Fruit fly (Drosophila melanogaster) whole organism, prepupa: ENCODE results near the gene SCCRO.

ENCODE experiments used
- Blimp-1 ChIP-seq: fragments of 200-800 bp; sonication (Bioruptor generic); optimal IDR thresholded peaks from 3 replicates; lab custom pipeline; 2017; ENCODE audit warnings: missing biosample characterization, missing genetic modification characterization, mild to moderate bottlenecking, moderate library complexity, missing genetic modification reagents
- CG15336 ChIP-seq: fragments of 200-800 bp; sonication (Bioruptor generic); IDR thresholded peaks from 2 replicates; pipeline ENCODE4 v1.3.6; 2022; ENCODE audit warnings: missing biosample characterization, missing genetic modification characterization
- CG16779 ChIP-seq: fragments of 200-800 bp; sonication (Bioruptor generic); optimal IDR thresholded peaks from 3 replicates; lab custom pipeline; 2017; ENCODE audit warnings: missing biosample characterization, mild to moderate bottlenecking, missing genetic modification characterization
- CG31627 ChIP-seq: fragments of 200-800 bp; sonication (Bioruptor generic); optimal IDR thresholded peaks from 3 replicates; lab custom pipeline; 2016; ENCODE audit warnings: missing biosample characterization, missing genetic modification characterization
- CG32006 ChIP-seq: fragments of 200-800 bp; sonication (Bioruptor generic); optimal IDR thresholded peaks from 3 replicates; lab custom pipeline; 2017; ENCODE audit warnings: missing biosample characterization, mild to moderate bottlenecking, missing genetic modification characterization
- CG3919 ChIP-seq: fragments of 200-800 bp; sonication (Bioruptor generic); optimal IDR thresholded peaks from 3 replicates; lab custom pipeline; 2016; ENCODE audit warnings: missing biosample characterization, missing genetic modification characterization
- CG4318 ChIP-seq: fragments of 200-800 bp; sonication (Bioruptor generic); optimal IDR thresholded peaks from 3 replicates; lab custom pipeline; 2017; ENCODE audit warnings: missing biosample characterization, mild to moderate bottlenecking, missing genetic modification characterization
- CG6276 ChIP-seq: fragments of 200-800 bp; sonication (Bioruptor generic); optimal IDR thresholded peaks from 2 replicates; lab custom pipeline; 2017; ENCODE audit warnings: missing biosample characterization, mild to moderate bottlenecking, missing genetic modification characterization
- CG6792 ChIP-seq: fragments of 200-800 bp; sonication (Bioruptor generic); optimal IDR thresholded peaks from 3 replicates; lab custom pipeline; 2016; ENCODE audit warnings: missing biosample characterization, missing genetic modification characterization
- CG6808 ChIP-seq: fragments of 200-800 bp; sonication (Bioruptor generic); optimal IDR thresholded peaks from 3 replicates; lab custom pipeline; 2017; ENCODE audit warnings: missing biosample characterization, missing genetic modification characterization, mild to moderate bottlenecking, moderate library complexity, missing genetic modification reagents
- CG7368 ChIP-seq: fragments of 200-800 bp; sonication (Bioruptor generic); optimal IDR thresholded peaks from 3 replicates; lab custom pipeline; 2016; ENCODE audit warnings: missing biosample characterization, missing genetic modification characterization
- CG8119 ChIP-seq: fragments of 200-800 bp; sonication (Bioruptor generic); IDR thresholded peaks from 3 replicates; pipeline ENCODE4 v1.3.6; 2022; ENCODE audit warnings: missing biosample characterization, missing genetic modification characterization
- CG8319 ChIP-seq: fragments of 200-800 bp; sonication (Bioruptor generic); optimal IDR thresholded peaks from 3 replicates; lab custom pipeline; 2016; ENCODE audit warnings: missing biosample characterization, missing genetic modification characterization
- CG8632 ChIP-seq: fragments of 200-800 bp; sonication (Bioruptor generic); optimal IDR thresholded peaks from 3 replicates; lab custom pipeline; 2016; ENCODE audit warnings: missing biosample characterization, missing genetic modification characterization
- Eip75B ChIP-seq: fragments of 200-800 bp; sonication (Bioruptor generic); optimal IDR thresholded peaks from 3 replicates; lab custom pipeline; 2016; ENCODE audit warnings: missing biosample characterization, missing genetic modification characterization
- Eip78C ChIP-seq: fragments of 200-800 bp; sonication (Bioruptor generic); peaks from one replicate; lab custom pipeline; 2016; ENCODE audit warnings: missing biosample characterization, missing genetic modification characterization
- Eip93F ChIP-seq: fragments of 200-800 bp; sonication (Bioruptor generic); optimal IDR thresholded peaks from 2 replicates; lab custom pipeline; 2016; ENCODE audit warnings: missing biosample characterization, mild to moderate bottlenecking, missing genetic modification characterization
- Lpt ChIP-seq: fragments of 200-800 bp; sonication (Bioruptor generic); optimal IDR thresholded peaks from 3 replicates; lab custom pipeline; 2016; ENCODE audit warnings: missing biosample characterization, missing genetic modification characterization
- OdsH ChIP-seq: fragments of 200-800 bp; sonication (Bioruptor generic); optimal IDR thresholded peaks from 3 replicates; lab custom pipeline; 2016; ENCODE audit warnings: missing biosample characterization, missing genetic modification characterization
- Smox ChIP-seq: fragments of 200-800 bp; sonication (Bioruptor generic); optimal IDR thresholded peaks from 3 replicates; lab custom pipeline; 2016; ENCODE audit warnings: missing biosample characterization, missing genetic modification characterization
- Sox15 ChIP-seq: fragments of 200-800 bp; sonication (Bioruptor generic); optimal IDR thresholded peaks from 3 replicates; lab custom pipeline; 2016; ENCODE audit warnings: missing biosample characterization, missing genetic modification characterization
- acj6 ChIP-seq: fragments of 200-800 bp; sonication (Bioruptor generic); optimal IDR thresholded peaks from 3 replicates; lab custom pipeline; 2016; ENCODE audit warnings: missing biosample characterization, missing genetic modification characterization
- cyc ChIP-seq: fragments of 200-800 bp; sonication (Bioruptor generic); optimal IDR thresholded peaks from 3 replicates; lab custom pipeline; 2016; ENCODE audit warnings: missing biosample characterization, missing genetic modification characterization
- dac ChIP-seq: fragments of 200-800 bp; sonication (Bioruptor generic); optimal IDR thresholded peaks from 2 replicates; lab custom pipeline; 2017; ENCODE audit warnings: missing biosample characterization, mild to moderate bottlenecking, missing genetic modification characterization
- eg ChIP-seq: fragments of 200-800 bp; sonication (Bioruptor generic); IDR thresholded peaks from 3 replicates; pipeline ENCODE4 v1.3.6; 2022; ENCODE audit warnings: missing biosample characterization, missing genetic modification characterization
- esn ChIP-seq: fragments of 200-800 bp; sonication (Bioruptor generic); optimal IDR thresholded peaks from 2 replicates; lab custom pipeline; 2016; ENCODE audit warnings: missing biosample characterization, mild to moderate bottlenecking, missing genetic modification characterization, moderate library complexity
- fd59A ChIP-seq: fragments of 200-800 bp; sonication (Bioruptor generic); optimal IDR thresholded peaks from 2 replicates; lab custom pipeline; 2017; ENCODE audit warnings: missing biosample characterization, mild to moderate bottlenecking, missing genetic modification characterization, missing genetic modification reagents
- fd85E ChIP-seq: fragments of 200-800 bp; sonication (Bioruptor generic); optimal IDR thresholded peaks from 3 replicates; lab custom pipeline; 2016; ENCODE audit warnings: missing biosample characterization, missing genetic modification characterization
- fkh ChIP-seq: fragments of 200-800 bp; sonication (Bioruptor generic); optimal IDR thresholded peaks from 3 replicates; lab custom pipeline; 2017; ENCODE audit warnings: missing biosample characterization, mild to moderate bottlenecking, missing genetic modification characterization, moderate library complexity
- lz ChIP-seq: fragments of 200-800 bp; sonication (Bioruptor generic); optimal IDR thresholded peaks from 3 replicates; lab custom pipeline; 2016; ENCODE audit warnings: missing biosample characterization, missing genetic modification characterization
- pdm3 ChIP-seq: fragments of 200-800 bp; sonication (Bioruptor generic); optimal IDR thresholded peaks from 3 replicates; lab custom pipeline; 2016; ENCODE audit warnings: missing biosample characterization, missing genetic modification characterization
- salr ChIP-seq, 2 experiments: fragments of 200-800 bp; sonication (Bioruptor generic); optimal IDR thresholded peaks; 3 replicates each; lab custom pipeline; 2016 to 2018; ENCODE audit warnings: missing biosample characterization in 2 of 2, missing genetic modification characterization in 2 of 2, mild to moderate bottlenecking in 1 of 2
- spab ChIP-seq: fragments of 200-800 bp; sonication (Bioruptor generic); optimal IDR thresholded peaks from 2 replicates; lab custom pipeline; 2017; ENCODE audit warnings: missing biosample characterization, mild to moderate bottlenecking, missing genetic modification characterization, missing genetic modification reagents
- svp ChIP-seq: fragments of 200-800 bp; sonication (Bioruptor generic); peaks from one replicate; lab custom pipeline; 2016; ENCODE audit warnings: missing biosample characterization, missing genetic modification characterization
- vri ChIP-seq: fragments of 200-800 bp; sonication (Bioruptor generic); optimal IDR thresholded peaks from 3 replicates; lab custom pipeline; 2016; ENCODE audit warnings: missing biosample characterization, mild to moderate bottlenecking, missing genetic modification characterization

SCCRO gene

dm6 chr3L:15537916-15538581, 25.2 kb upstream of the SCCRO start (continued):
- TF ChIP-seq Blimp-1 (GFP tag; lab: Kevin White, UChicago): no peak
- TF ChIP-seq fd59A (GFP tag; lab: Kevin White, UChicago): peak; percentile 27
- peak; percentile 46 for TF ChIP-seq esn
- TF ChIP-seq CG6792: peak; percentile 27
- TF ChIP-seq CG8632 (GFP tag; lab: Kevin White, UChicago): peak; percentile 29
- peak; percentile 41 for TF ChIP-seq dac (GFP tag; lab: Kevin White, UChicago)
- TF ChIP-seq Sox15: peak; percentile 35
- TF ChIP-seq fd85E (GFP tag; lab: Kevin White, UChicago): no peak
- peak; percentile 90 for TF ChIP-seq CG32006 (GFP tag; lab: Kevin White, UChicago)
- TF ChIP-seq CG8319 (GFP tag; lab: Kevin White, UChicago): peak; percentile 21
- TF ChIP-seq CG4318 (GFP tag; lab: Kevin White, UChicago): peak; percentile 71
- peak; percentile 63 for TF ChIP-seq Eip75B (GFP tag; lab: Kevin White, UChicago)
- no peak for TF ChIP-seq CG7368
- peak; percentile 64 for TF ChIP-seq CG6808 (GFP tag; lab: Kevin White, UChicago)

- TF ChIP-seq vri (GFP tag; lab: Kevin White, UChicago) (peak; percentile 48), salr (GFP tag; optimal IDR thresholded peaks at IDR 0.05; lab: Kevin White, UChicago) (peak in 1 of 2 experiments; percentile 30), CG32006 (GFP tag; lab: Kevin White, UChicago) (peak; percentile 47), CG3919 (GFP tag; lab: Kevin White, UChicago) (no peak), Sox15 (no peak), svp (GFP tag; lab: Kevin White, UChicago) (peak; percentile 84), fkh (GFP tag; lab: Kevin White, UChicago) (peak; percentile 6), Eip78C (GFP tag; lab: Kevin White, UChicago) (peak; percentile 40)
Observed at dm6 chr3L:15538582-15539490, 24.4 kb upstream of the SCCRO start.

- TF ChIP-seq acj6 (GFP tag; lab: Kevin White, UChicago) (no peak), Lpt (no peak), fd85E (GFP tag; lab: Kevin White, UChicago) (no peak), Smox (no peak), pdm3 (GFP tag; lab: Kevin White, UChicago) (no peak), cyc (GFP tag; lab: Kevin White, UChicago) (no peak), lz (GFP tag; lab: Kevin White, UChicago) (no peak), CG31627 (GFP tag; lab: Kevin White, UChicago) (no peak), Eip93F (GFP tag; lab: Kevin White, UChicago) (no peak), CG15336 (no peak), spab (GFP tag; lab: Kevin White, UChicago) (no peak), OdsH (GFP tag; lab: Kevin White, UChicago) (no peak)
- TF ChIP-seq, all 60 proteins: peak for 0
Observed at dm6 chr3L:15539903-15540409, 23.3 kb upstream of the SCCRO start.

- peak; percentile 42 for TF ChIP-seq CG6276
- peak; percentile 63 for TF ChIP-seq Eip78C (GFP tag; lab: Kevin White, UChicago)
- peak; percentile 41; the same call in 1 of the 3 replicates for TF ChIP-seq eg
- peak; percentile 64; the same call in 2 of the 3 replicates for TF ChIP-seq CG8119 (GFP tag; lab: Robert Waterston, UW)
- no peak for TF ChIP-seq CG16779 (tag; lab: Kevin White, UChicago)
- TF ChIP-seq spab (GFP tag; lab: Kevin White, UChicago): no peak
Observed at dm6 chr3L:15540682-15541081, 22.5 kb upstream of the SCCRO start.
